Worm (Caenorhabditis elegans) whole organism, L4 larva: ENCODE results near the gene hlh-6.

Experiments used
- F10B5.3 ChIP-seq: sonication (generic microtip); optimal IDR thresholded peaks from 2 replicates; lab custom pipeline; 2016; ENCODE audit warnings: mild to moderate bottlenecking, missing genetic modification characterization, missing compliant biosample characterization
- F26F4.8 ChIP-seq: fragments of 200-800 bp; sonication (Bioruptor generic); conservative IDR thresholded peaks from 2 replicates; pipeline ENCODE4 v1.3.6; 2022; ENCODE audit warnings: missing genetic modification characterization, missing compliant biosample characterization
- T26A8.4 ChIP-seq: fragments of 200-800 bp; sonication (Bioruptor generic); IDR thresholded peaks from 2 replicates; pipeline ENCODE4 v1.3.6; 2022; ENCODE audit warnings: missing genetic modification characterization, missing compliant biosample characterization
- Y105C5A.15 ChIP-seq: fragments of 200-800 bp; sonication (Bioruptor generic); IDR thresholded peaks from 2 replicates; pipeline ENCODE4 v1.3.6; 2022; ENCODE audit warnings: missing genetic modification characterization, missing compliant biosample characterization
- Y5F2A.4 ChIP-seq: fragments of 200-800 bp; sonication (Bioruptor generic); optimal IDR thresholded peaks from 2 replicates; lab custom pipeline; 2018; ENCODE audit warnings: mild to moderate bottlenecking, missing genetic modification characterization, missing compliant biosample characterization
- arid-1 ChIP-seq: fragments of 200-800 bp; sonication (Bioruptor generic); conservative IDR thresholded peaks from 2 replicates; pipeline ENCODE4 v1.3.6; 2022; ENCODE audit warnings: missing genetic modification reagents, missing genetic modification characterization, missing compliant biosample characterization
- attf-4 ChIP-seq: sonication (generic microtip); optimal IDR thresholded peaks from 3 replicates; lab custom pipeline; 2017; ENCODE audit warnings: missing biosample characterization, missing genetic modification characterization
- ceh-20 ChIP-seq: fragments of 200-800 bp; sonication (Bioruptor generic); IDR thresholded peaks from 2 replicates; pipeline ENCODE4 v1.3.6; 2022; ENCODE audit warnings: missing genetic modification reagents, missing genetic modification characterization, missing compliant biosample characterization
- ceh-32 ChIP-seq: sonication (generic microtip); optimal IDR thresholded peaks from 2 replicates; lab custom pipeline; 2016; ENCODE audit warnings: mild to moderate bottlenecking, missing genetic modification characterization, missing compliant biosample characterization; ENCODE audit not compliant: poor library complexity
- ceh-44 ChIP-seq: fragments of 200-800 bp; sonication (Bioruptor generic); IDR thresholded peaks from 2 replicates; pipeline ENCODE4 v1.3.6; 2022; ENCODE audit warnings: missing genetic modification reagents, missing genetic modification characterization, missing compliant biosample characterization
- cey-2 ChIP-seq: sonication (generic microtip); optimal IDR thresholded peaks from 3 replicates; lab custom pipeline; 2017; ENCODE audit warnings: missing genetic modification characterization, mild to moderate bottlenecking, missing compliant biosample characterization, antibody characterized with exemption, borderline replicate concordance; ENCODE audit not compliant: insufficient read depth
- daf-12 ChIP-seq: fragments of 150-350 bp; optimal IDR thresholded peaks from 2 replicates; lab custom pipeline; 2014; ENCODE audit warnings: missing biosample characterization, missing genetic modification reagents, missing genetic modification characterization
- daf-8 ChIP-seq: fragments of 200-800 bp; sonication (Bioruptor generic); IDR thresholded peaks from 2 replicates; pipeline ENCODE4 v1.3.6; 2022; ENCODE audit warnings: missing genetic modification characterization, missing compliant biosample characterization
- dmd-6 ChIP-seq: fragments of 200-800 bp; sonication (Bioruptor generic); IDR thresholded peaks from 2 replicates; pipeline ENCODE4 v1.3.6; 2022; ENCODE audit warnings: missing genetic modification reagents, missing genetic modification characterization, missing compliant biosample characterization
- dmd-9 ChIP-seq: fragments of 200-800 bp; sonication (Bioruptor generic); IDR thresholded peaks from 2 replicates; pipeline ENCODE4 v1.3.6; 2022; ENCODE audit warnings: missing genetic modification reagents, missing genetic modification characterization, missing compliant biosample characterization
- dpl-1 ChIP-seq: fragments of 150-350 bp; optimal IDR thresholded peaks from 2 replicates; lab custom pipeline; 2014; ENCODE audit warnings: missing biosample characterization, missing genetic modification reagents, missing genetic modification characterization
- gei-8 ChIP-seq: fragments of 200-800 bp; sonication (Bioruptor generic); optimal IDR thresholded peaks from 2 replicates; lab custom pipeline; 2018; ENCODE audit warnings: mild to moderate bottlenecking, missing genetic modification characterization, missing compliant biosample characterization
- hlh-11 ChIP-seq: fragments of 200-800 bp; sonication (Bioruptor generic); optimal IDR thresholded peaks from 2 replicates; lab custom pipeline; 2018; ENCODE audit warnings: mild to moderate bottlenecking, missing genetic modification characterization, missing compliant biosample characterization
- hlh-30 ChIP-seq: sonication (generic microtip); optimal IDR thresholded peaks from 2 replicates; lab custom pipeline; 2017; ENCODE audit warnings: antibody characterized with exemption, mild to moderate bottlenecking, missing genetic modification characterization, missing compliant biosample characterization; ENCODE audit not compliant: insufficient read depth
- jun-1 ChIP-seq: fragments of 150-350 bp; optimal IDR thresholded peaks from 2 replicates; lab custom pipeline; 2014; ENCODE audit warnings: missing biosample characterization, missing genetic modification reagents, missing genetic modification characterization
- lim-7 ChIP-seq: fragments of 200-800 bp; sonication (Bioruptor generic); IDR thresholded peaks from 2 replicates; pipeline ENCODE4 v1.3.6; 2022; ENCODE audit warnings: missing genetic modification characterization, missing compliant biosample characterization
- lin-1 ChIP-seq: fragments of 200-800 bp; sonication (Bioruptor generic); IDR thresholded peaks from 2 replicates; pipeline ENCODE4 v1.3.6; 2022; ENCODE audit warnings: missing genetic modification reagents, missing genetic modification characterization, missing compliant biosample characterization
- lin-15B ChIP-seq: fragments of 150-350 bp; sonication (generic microtip); optimal IDR thresholded peaks from 3 replicates; lab custom pipeline; 2014; ENCODE audit warnings: missing biosample characterization, missing genetic modification characterization
- lir-3 ChIP-seq: sonication (generic microtip); optimal IDR thresholded peaks from 2 replicates; lab custom pipeline; 2016; ENCODE audit warnings: mild to moderate bottlenecking, missing genetic modification characterization, missing compliant biosample characterization
- lsy-2 ChIP-seq, 2 experiments: fragments of 150-350 bp in 1 of 2; sonication (generic microtip) in 1 of 2; optimal IDR thresholded peaks; 2 replicates each; lab custom pipeline; 2014 to 2017; ENCODE audit warnings: missing biosample characterization in 2 of 2, missing genetic modification characterization in 2 of 2
- mdl-1 ChIP-seq, 2 experiments: fragments of 150-350 bp in 1 of 2; sonication (generic microtip) in 1 of 2; optimal IDR thresholded peaks; 2 replicates each; lab custom pipeline; 2014 to 2017; ENCODE audit warnings: missing biosample characterization in 2 of 2, missing genetic modification characterization in 2 of 2
- mdt-29 ChIP-seq: fragments of 200-800 bp; sonication (Bioruptor generic); IDR thresholded peaks from 2 replicates; pipeline ENCODE4 v1.3.6; 2022; ENCODE audit warnings: missing genetic modification reagents, missing genetic modification characterization, missing compliant biosample characterization
- mep-1 ChIP-seq: fragments of 150-350 bp; sonication (generic microtip); optimal IDR thresholded peaks from 3 replicates; lab custom pipeline; 2014; ENCODE audit warnings: missing biosample characterization, missing genetic modification characterization
- mes-2 ChIP-seq: sonication (generic microtip); optimal IDR thresholded peaks from 2 replicates; lab custom pipeline; 2016; ENCODE audit warnings: missing genotype, mild to moderate bottlenecking, missing genetic modification characterization, missing compliant biosample characterization; ENCODE audit not compliant: poor library complexity, severe bottlenecking
- mxl-3 ChIP-seq: fragments of 200-800 bp; sonication (Bioruptor generic); optimal IDR thresholded peaks from 2 replicates; lab custom pipeline; 2018; ENCODE audit warnings: mild to moderate bottlenecking, missing genetic modification characterization, missing compliant biosample characterization
- nhr-10 ChIP-seq: fragments of 150-350 bp; optimal IDR thresholded peaks from 2 replicates; lab custom pipeline; 2014; ENCODE audit warnings: missing biosample characterization, missing genetic modification characterization
- nhr-111 ChIP-seq: fragments of 200-800 bp; sonication (Bioruptor generic); optimal IDR thresholded peaks from 2 replicates; lab custom pipeline; 2018; ENCODE audit warnings: mild to moderate bottlenecking, missing genetic modification characterization, missing compliant biosample characterization
- nhr-28 ChIP-seq: fragments of 150-350 bp; optimal IDR thresholded peaks from 2 replicates; lab custom pipeline; 2014; ENCODE audit warnings: missing biosample characterization, missing genetic modification characterization
- nhr-41 ChIP-seq: fragments of 200-800 bp; sonication (Bioruptor generic); IDR thresholded peaks from 2 replicates; pipeline ENCODE4 v1.3.6; 2022; ENCODE audit warnings: missing genetic modification reagents, missing genetic modification characterization, missing compliant biosample characterization
- nhr-48 ChIP-seq: sonication (generic microtip); optimal IDR thresholded peaks from 2 replicates; lab custom pipeline; 2016; ENCODE audit warnings: mild to moderate bottlenecking, missing genetic modification characterization, missing compliant biosample characterization
- pha-4 ChIP-seq, 2 experiments: fragments of 150-350 bp in 1 of 2; fragments of 200-800 bp in 1 of 2; sonication (Bioruptor generic) in 1 of 2; IDR thresholded peaks in 1 of 2; optimal IDR thresholded peaks in 1 of 2; 2 replicates each; pipeline versions ENCODE4 v1.3.6 to Lab custom; 2014 to 2022; ENCODE audit warnings: missing genetic modification characterization in 2 of 2, missing genetic modification reagents in 2 of 2, missing biosample characterization in 1 of 2, missing compliant biosample characterization in 1 of 2
- php-3 ChIP-seq: fragments of 200-800 bp; sonication (Bioruptor generic); IDR thresholded peaks from 2 replicates; pipeline ENCODE4 v1.3.6; 2022; ENCODE audit warnings: missing genetic modification reagents, missing genetic modification characterization, missing compliant biosample characterization
- pqm-1 ChIP-seq: sonication (generic microtip); optimal IDR thresholded peaks from 2 replicates; lab custom pipeline; 2017; ENCODE audit warnings: missing biosample characterization, missing genetic modification characterization
- rbr-2 ChIP-seq: sonication (generic microtip); optimal IDR thresholded peaks from 2 replicates; lab custom pipeline; 2016; ENCODE audit warnings: missing genotype, missing genetic modification characterization, missing compliant biosample characterization
- saeg-2 ChIP-seq: fragments of 200-800 bp; sonication (Bioruptor generic); IDR thresholded peaks from 2 replicates; pipeline ENCODE4 v1.3.6; 2022; ENCODE audit warnings: missing genetic modification reagents, missing genetic modification characterization, missing compliant biosample characterization
- sdz-12 ChIP-seq: fragments of 200-800 bp; sonication (Bioruptor generic); optimal IDR thresholded peaks from 2 replicates; lab custom pipeline; 2018; ENCODE audit warnings: mild to moderate bottlenecking, missing genetic modification characterization, missing compliant biosample characterization
- snpc-1.2 ChIP-seq: fragments of 200-800 bp; sonication (Bioruptor generic); IDR thresholded peaks from 2 replicates; pipeline ENCODE4 v1.3.6; 2022; ENCODE audit warnings: missing genetic modification reagents, missing genetic modification characterization, missing compliant biosample characterization
- spr-1 ChIP-seq: sonication (generic microtip); optimal IDR thresholded peaks from 2 replicates; lab custom pipeline; 2016; ENCODE audit warnings: mild to moderate bottlenecking, missing genetic modification characterization, missing compliant biosample characterization
- spr-3 ChIP-seq: fragments of 200-800 bp; sonication (Bioruptor generic); optimal IDR thresholded peaks from 2 replicates; lab custom pipeline; 2018; ENCODE audit warnings: mild to moderate bottlenecking, missing genetic modification characterization, missing compliant biosample characterization
- tag-97 ChIP-seq: fragments of 200-800 bp; sonication (Bioruptor generic); IDR thresholded peaks from 2 replicates; pipeline ENCODE4 v1.3.6; 2022; ENCODE audit warnings: missing genetic modification characterization, missing compliant biosample characterization
- tra-1 ChIP-seq: fragments of 200-800 bp; sonication (Bioruptor generic); IDR thresholded peaks from 2 replicates; pipeline ENCODE4 v1.3.6; 2022; ENCODE audit warnings: missing genetic modification reagents, missing genetic modification characterization, missing compliant biosample characterization
- zag-1 ChIP-seq: fragments of 150-350 bp; optimal IDR thresholded peaks from 2 replicates; lab custom pipeline; 2014; ENCODE audit warnings: missing biosample characterization, missing genetic modification characterization
- zfp-3 ChIP-seq: fragments of 200-800 bp; sonication (Bioruptor generic); conservative IDR thresholded peaks from 2 replicates; pipeline ENCODE4 v1.3.6; 2022; ENCODE audit warnings: missing genetic modification reagents, missing genetic modification characterization, missing compliant biosample characterization
- zip-11 ChIP-seq: fragments of 200-800 bp; sonication (Bioruptor generic); IDR thresholded peaks from 2 replicates; pipeline ENCODE4 v1.3.6; 2022; ENCODE audit warnings: missing genetic modification characterization, missing compliant biosample characterization
- ztf-7 ChIP-seq: fragments of 150-350 bp; optimal IDR thresholded peaks from 2 replicates; lab custom pipeline; 2014; ENCODE audit warnings: missing biosample characterization, missing genetic modification characterization

Gene hlh-6

ce11 chrII:9624110-9624695, 9.6 kb upstream of the hlh-6 start, which contains the start of the genes dnj-20 and ZK1307.8 (continued):
- no peak for TF ChIP-seq zfp-3
- no peak for TF ChIP-seq lin-15B (tag; lab: Kevin White, UChicago)
- TF ChIP-seq spr-3 (GFP tag; lab: Kevin White, UChicago) = no peak
- no peak for TF ChIP-seq tra-1 (GFP tag; lab: Robert Waterston, UW)
- no peak for TF ChIP-seq Y105C5A.15 (GFP tag; lab: Robert Waterston, UW)
- peak; percentile 1 for TF ChIP-seq hlh-30 (tag; lab: Kevin White, UChicago)
- TF ChIP-seq mes-2 (tag; lab: Kevin White, UChicago) = peak; percentile 40
- TF ChIP-seq nhr-41 = no peak
- no peak for TF ChIP-seq F26F4.8
- peak; percentile 24 for TF ChIP-seq mep-1
- TF ChIP-seq gei-8 (GFP tag; lab: Kevin White, UChicago) = no peak
- TF ChIP-seq cey-2 (tag; lab: Kevin White, UChicago) = no peak
- TF ChIP-seq dmd-9 (GFP tag; lab: Robert Waterston, UW) = no peak
- no peak for TF ChIP-seq T26A8.4 (GFP tag; lab: Robert Waterston, UW)
- no peak for TF ChIP-seq arid-1 (GFP tag; lab: Robert Waterston, UW)
- no peak for TF ChIP-seq php-3 (GFP tag; lab: Robert Waterston, UW)
- no peak for TF ChIP-seq Y5F2A.4
- no peak for TF ChIP-seq dmd-6 (GFP tag; lab: Robert Waterston, UW)
- TF ChIP-seq nhr-10 (tag; lab: Kevin White, UChicago) = no peak
- TF ChIP-seq ztf-7 (tag; lab: Kevin White, UChicago) = no peak
- no peak for TF ChIP-seq nhr-48
- TF ChIP-seq nhr-111 = no peak
- TF ChIP-seq pqm-1 (tag; lab: Kevin White, UChicago) = peak; percentile 25
- TF ChIP-seq mdt-29 (GFP tag; lab: Robert Waterston, UW) = no peak
- TF ChIP-seq dpl-1 (GFP tag; lab: Kevin White, UChicago) = peak; percentile 22
- TF ChIP-seq zip-11 (GFP tag; lab: Robert Waterston, UW) = no peak
- TF ChIP-seq lsy-2 (tag; optimal IDR thresholded peaks at IDR 0.05; lab: Kevin White, UChicago) = peak in 1 of 2 experiments; percentile 56
- no peak for TF ChIP-seq lin-1 (GFP tag; lab: Robert Waterston, UW)
- no peak for TF ChIP-seq tag-97 (GFP tag; lab: Robert Waterston, UW)
- no peak for TF ChIP-seq zag-1
- TF ChIP-seq sdz-12 (GFP tag; lab: Kevin White, UChicago) = no peak
- peak; percentile 5 for TF ChIP-seq mxl-3 (GFP tag; lab: Kevin White, UChicago)
- no peak for TF ChIP-seq attf-4
- TF ChIP-seq jun-1 = no peak

- peak; percentile 39 for TF ChIP-seq mep-1
- no peak for TF ChIP-seq daf-12 (tag; lab: Kevin White, UChicago)
- TF ChIP-seq ceh-20 (GFP tag; lab: Robert Waterston, UW) = no peak
- peak; percentile 76 for TF ChIP-seq dmd-6 (GFP tag; lab: Robert Waterston, UW)
- no peak for TF ChIP-seq spr-1 (tag; lab: Kevin White, UChicago)
- no peak for TF ChIP-seq lir-3 (tag; lab: Kevin White, UChicago)
- no peak for TF ChIP-seq lim-7 (GFP tag; lab: Robert Waterston, UW)
- no peak for TF ChIP-seq F10B5.3 (tag; lab: Kevin White, UChicago)
- TF ChIP-seq daf-8 (GFP tag; lab: Robert Waterston, UW) = no peak
- no peak for TF ChIP-seq rbr-2
- TF ChIP-seq hlh-30 (tag; lab: Kevin White, UChicago) = peak; percentile 92
- TF ChIP-seq saeg-2 (GFP tag; lab: Robert Waterston, UW) = no peak
- TF ChIP-seq nhr-28 (tag; lab: Kevin White, UChicago) = peak; percentile 61
- TF ChIP-seq pha-4 (GFP tag; IDR thresholded peaks at IDR 0.05; lab: Robert Waterston, UW) = peak; percentile 17; the same call in 1 of the 2 replicates
- peak; percentile 59 for TF ChIP-seq pha-4 (tag; optimal IDR thresholded peaks at IDR 0.05; lab: Kevin White, UChicago)
- TF ChIP-seq ceh-44 = no peak
- TF ChIP-seq hlh-11 (tag; lab: Kevin White, UChicago) = peak; percentile 73
- 0 out of 2 replicates have a peak, but pooled peaks have one; percentile 27 for TF ChIP-seq snpc-1.2 (GFP tag; lab: Robert Waterston, UW)
- TF ChIP-seq zfp-3 = no peak
- peak in 1 of 2 experiments; percentile 68 for TF ChIP-seq mdl-1 (tag; optimal IDR thresholded peaks at IDR 0.05; lab: Kevin White, UChicago)
- no peak for TF ChIP-seq ceh-32 (tag; lab: Kevin White, UChicago)
These were observed 7.3 kb upstream of the hlh-6 start for ce11 chrII:9621913-9622348.
